Worm (Caenorhabditis elegans) whole organism, L3 larva: Measurements from ENCODE around the gene atf-2.
A peak's percentile ranks its signal among the peaks of the same experiment; 100 is the strongest.

Experiments
- R02D3.7 ChIP-seq: fragments of 150-350 bp; optimal IDR thresholded peaks from 2 replicates; lab custom pipeline; 2014; ENCODE audit warnings: missing biosample characterization, missing genetic modification characterization
- ZK546.5 ChIP-seq: sonication (generic microtip); optimal IDR thresholded peaks from 2 replicates; lab custom pipeline; 2017; ENCODE audit warnings: missing biosample characterization, missing genetic modification characterization
- aly-2 ChIP-seq: fragments of 150-350 bp; optimal IDR thresholded peaks from 2 replicates; lab custom pipeline; 2014; ENCODE audit warnings: missing biosample characterization, missing genetic modification characterization
- ceh-16 ChIP-seq: sonication (generic microtip); optimal IDR thresholded peaks from 2 replicates; lab custom pipeline; 2017; ENCODE audit warnings: missing biosample characterization, missing genetic modification characterization
- ceh-9 ChIP-seq: sonication (generic microtip); optimal IDR thresholded peaks from 2 replicates; lab custom pipeline; 2018; ENCODE audit warnings: missing biosample characterization, missing genetic modification characterization
- daf-12 ChIP-seq: fragments of 150-350 bp; optimal IDR thresholded peaks from 2 replicates; lab custom pipeline; 2014; ENCODE audit warnings: missing biosample characterization, missing genetic modification reagents, missing genetic modification characterization
- elt-1 ChIP-seq: fragments of 150-350 bp; optimal IDR thresholded peaks from 2 replicates; lab custom pipeline; 2014; ENCODE audit warnings: missing biosample characterization, missing genetic modification characterization
- elt-2 ChIP-seq: sonication (generic microtip); optimal IDR thresholded peaks from 2 replicates; lab custom pipeline; 2016; ENCODE audit warnings: missing genetic modification reagents, mild to moderate bottlenecking, missing genetic modification characterization, missing compliant biosample characterization
- elt-3 ChIP-seq, 3 experiments: fragments of 150-350 bp in 1 of 3; sonication (generic microtip) in 2 of 3; optimal IDR thresholded peaks; 2 replicates in 2 of 3; 4 replicates in 1 of 3; lab custom pipeline; 2014 to 2017; ENCODE audit warnings: missing biosample characterization in 3 of 3, missing genetic modification characterization in 3 of 3
- eor-1 ChIP-seq, 2 experiments: fragments of 150-350 bp; optimal IDR thresholded peaks; 2 replicates each; lab custom pipeline; 2014 to 2018; ENCODE audit warnings: missing biosample characterization in 2 of 2, missing genetic modification characterization in 2 of 2
- fkh-10 ChIP-seq: sonication (generic microtip); optimal IDR thresholded peaks from 2 replicates; lab custom pipeline; 2017; ENCODE audit warnings: missing biosample characterization, missing genetic modification reagents, missing genetic modification characterization
- fkh-2 ChIP-seq: fragments of 150-350 bp; optimal IDR thresholded peaks from 2 replicates; lab custom pipeline; 2014; ENCODE audit warnings: missing biosample characterization, missing genetic modification reagents, missing genetic modification characterization
- fos-1 ChIP-seq: fragments of 150-350 bp; optimal IDR thresholded peaks from 2 replicates; lab custom pipeline; 2014; ENCODE audit warnings: missing biosample characterization, missing genetic modification characterization
- jun-1 ChIP-seq: fragments of 150-350 bp; optimal IDR thresholded peaks from 2 replicates; lab custom pipeline; 2014; ENCODE audit warnings: missing biosample characterization, missing genetic modification reagents, missing genetic modification characterization
- lin-15B ChIP-seq: fragments of 150-350 bp; optimal IDR thresholded peaks from 2 replicates; lab custom pipeline; 2014; ENCODE audit warnings: missing biosample characterization, missing genetic modification characterization
- lin-39 ChIP-seq: fragments of 150-350 bp; optimal IDR thresholded peaks from 2 replicates; lab custom pipeline; 2018; ENCODE audit warnings: missing biosample characterization, missing genetic modification reagents, missing genetic modification characterization
- lsy-12 ChIP-seq: sonication (generic microtip); optimal IDR thresholded peaks from 2 replicates; lab custom pipeline; 2016; ENCODE audit warnings: mild to moderate bottlenecking, missing genetic modification characterization, missing compliant biosample characterization
- mdl-1 ChIP-seq: fragments of 150-350 bp; optimal IDR thresholded peaks from 2 replicates; lab custom pipeline; 2014; ENCODE audit warnings: missing biosample characterization, missing genetic modification characterization
- mml-1 ChIP-seq: fragments of 150-350 bp; sonication (generic microtip); optimal IDR thresholded peaks from 3 replicates; lab custom pipeline; 2014; ENCODE audit warnings: missing biosample characterization, missing genetic modification characterization
- nfya-1 ChIP-seq: sonication (generic microtip); optimal IDR thresholded peaks from 2 replicates; lab custom pipeline; 2017; ENCODE audit warnings: missing genetic modification characterization, mild to moderate bottlenecking, missing compliant biosample characterization, antibody characterized with exemption, moderate library complexity; ENCODE audit not compliant: insufficient read depth
- nhr-11 ChIP-seq: fragments of 150-350 bp; optimal IDR thresholded peaks from 2 replicates; lab custom pipeline; 2014; ENCODE audit warnings: missing biosample characterization, missing genetic modification characterization
- nhr-12 ChIP-seq: fragments of 150-350 bp; optimal IDR thresholded peaks from 2 replicates; lab custom pipeline; 2014; ENCODE audit warnings: missing biosample characterization, missing genetic modification characterization
- nhr-23 ChIP-seq: fragments of 150-350 bp; optimal IDR thresholded peaks from 2 replicates; lab custom pipeline; 2014; ENCODE audit warnings: missing biosample characterization, missing genetic modification reagents, missing genetic modification characterization
- nhr-237 ChIP-seq: fragments of 150-350 bp; optimal IDR thresholded peaks from 2 replicates; lab custom pipeline; 2014; ENCODE audit warnings: missing biosample characterization, missing genetic modification characterization
- nhr-25 ChIP-seq: sonication (generic microtip); optimal IDR thresholded peaks from 2 replicates; lab custom pipeline; 2017; ENCODE audit warnings: missing biosample characterization, missing genetic modification characterization
- nhr-28 ChIP-seq: fragments of 150-350 bp; optimal IDR thresholded peaks from 2 replicates; lab custom pipeline; 2014; ENCODE audit warnings: missing biosample characterization, missing genetic modification characterization
- nhr-43 ChIP-seq: sonication (generic microtip); optimal IDR thresholded peaks from 2 replicates; lab custom pipeline; 2016; ENCODE audit warnings: mild to moderate bottlenecking, missing genetic modification characterization, missing compliant biosample characterization; ENCODE audit not compliant: poor library complexity, severe bottlenecking
- nhr-67 ChIP-seq: fragments of 150-350 bp; optimal IDR thresholded peaks from 2 replicates; lab custom pipeline; 2014; ENCODE audit warnings: missing biosample characterization, missing genetic modification characterization
- nhr-77 ChIP-seq: fragments of 150-350 bp; optimal IDR thresholded peaks from 2 replicates; lab custom pipeline; 2014; ENCODE audit warnings: missing biosample characterization, missing genetic modification characterization
- pha-4 ChIP-seq: fragments of 150-350 bp; optimal IDR thresholded peaks from 2 replicates; lab custom pipeline; 2014; ENCODE audit warnings: missing biosample characterization, missing genetic modification reagents, missing genetic modification characterization
- pqm-1 ChIP-seq: fragments of 150-350 bp; optimal IDR thresholded peaks from 2 replicates; lab custom pipeline; 2017; ENCODE audit warnings: missing biosample characterization, missing genetic modification characterization, inconsistent platforms
- skn-1 ChIP-seq: fragments of 150-350 bp; optimal IDR thresholded peaks from 2 replicates; lab custom pipeline; 2014; ENCODE audit warnings: missing biosample characterization, missing genetic modification characterization
- snpc-4 ChIP-seq: fragments of 150-350 bp; optimal IDR thresholded peaks from 2 replicates; lab custom pipeline; 2014; ENCODE audit warnings: missing biosample characterization, missing genetic modification characterization
- unc-39 ChIP-seq: sonication (generic microtip); optimal IDR thresholded peaks from 4 replicates; lab custom pipeline; 2017; ENCODE audit warnings: missing biosample characterization, missing genetic modification characterization
- unc-62 ChIP-seq: fragments of 150-350 bp; sonication (generic microtip); optimal IDR thresholded peaks from 4 replicates; lab custom pipeline; 2014; ENCODE audit warnings: missing biosample characterization, missing genetic modification reagents, missing genetic modification characterization
- ztf-11 ChIP-seq: fragments of 150-350 bp; optimal IDR thresholded peaks from 2 replicates; lab custom pipeline; 2014; ENCODE audit warnings: missing biosample characterization, missing genetic modification characterization
- ztf-4 ChIP-seq: fragments of 150-350 bp; optimal IDR thresholded peaks from 2 replicates; lab custom pipeline; 2014; ENCODE audit warnings: missing biosample characterization, missing genetic modification characterization

The atf-2 gene

ce11 chrII:8738244-8738643 lies 13.5 kb upstream of the atf-2 start:
- TF ChIP-seq R02D3.7 (tag; lab: Kevin White, UChicago): no peak
- TF ChIP-seq elt-2: peak; percentile 7

DNA sequence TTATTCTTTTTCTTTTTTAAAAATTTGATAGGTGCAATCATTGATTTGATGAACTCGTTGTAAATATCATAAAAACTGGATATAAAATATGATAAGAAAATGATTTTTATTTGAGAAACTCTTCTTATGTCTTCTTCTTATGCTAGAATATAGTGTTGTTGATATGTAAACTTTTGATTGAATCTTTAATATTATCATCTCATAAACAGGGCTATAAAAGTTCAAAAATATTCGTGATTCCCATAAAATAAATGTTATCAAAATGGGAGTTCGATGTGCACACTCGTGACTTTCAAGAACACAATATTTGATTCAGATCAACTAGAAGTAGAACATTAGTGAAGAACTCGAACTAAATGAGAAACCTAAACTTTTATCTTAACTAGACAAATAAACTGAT lies 12.8 kb upstream of the atf-2 start:
- no peak for TF ChIP-seq nhr-28 (tag; lab: Kevin White, UChicago)
- TF ChIP-seq daf-12 (tag; lab: Kevin White, UChicago): no peak
- TF ChIP-seq pha-4: peak; percentile 52
- no peak for TF ChIP-seq ceh-16 (tag; lab: Kevin White, UChicago)
- peak; percentile 80 for TF ChIP-seq pqm-1 (tag; lab: Kevin White, UChicago)
- TF ChIP-seq lin-15B (tag; lab: Kevin White, UChicago): no peak
- TF ChIP-seq ceh-9 (tag; lab: Kevin White, UChicago): no peak
- peak; percentile 89 for TF ChIP-seq elt-2
- no peak for TF ChIP-seq nhr-67 (tag; lab: Kevin White, UChicago)
- no peak for TF ChIP-seq ztf-11 (tag; lab: Kevin White, UChicago)
- no peak for TF ChIP-seq nhr-23 (tag; lab: Kevin White, UChicago)
- TF ChIP-seq ztf-4 (tag; lab: Kevin White, UChicago): no peak
- TF ChIP-seq nhr-237: no peak
- TF ChIP-seq nhr-12 (tag; lab: Kevin White, UChicago): no peak
- no peak for TF ChIP-seq unc-39 (tag; lab: Kevin White, UChicago)
- no peak for TF ChIP-seq fkh-2 (tag; lab: Kevin White, UChicago)
- TF ChIP-seq unc-62 (GFP tag; lab: Kevin White, UChicago): no peak
- peak; percentile 47 for TF ChIP-seq jun-1 (tag; lab: Kevin White, UChicago)

ce11 chrII:8740326-8740949 lies 11.3 kb upstream of the atf-2 start:
- TF ChIP-seq nhr-28 (tag; lab: Kevin White, UChicago) (no peak), unc-39 (tag; lab: Kevin White, UChicago) (no peak), nhr-23 (tag; lab: Kevin White, UChicago) (peak; percentile 51), jun-1 (tag; lab: Kevin White, UChicago) (peak; percentile 67), elt-3 (tag; optimal IDR thresholded peaks at IDR 0.05; lab: Kevin White, UChicago) (peak; percentile 42 to 91 (median 87)), mml-1 (tag; lab: Kevin White, UChicago) (no peak), pha-4 (no peak), lsy-12 (tag; lab: Kevin White, UChicago) (no peak), nhr-11 (no peak), lin-15B (tag; lab: Kevin White, UChicago) (no peak), nhr-77 (tag; lab: Kevin White, UChicago) (no peak), snpc-4 (tag; lab: Kevin White, UChicago) (no peak), pqm-1 (tag; lab: Kevin White, UChicago) (peak; percentile 88), fos-1 (tag; lab: Kevin White, UChicago) (peak; percentile 66), lin-39 (no peak), ZK546.5 (tag; lab: Kevin White, UChicago) (no peak), nhr-43 (tag; lab: Kevin White, UChicago) (peak; percentile 65), skn-1 (tag; lab: Kevin White, UChicago) (no peak), ztf-11 (tag; lab: Kevin White, UChicago) (no peak), nfya-1 (tag; lab: Kevin White, UChicago) (peak; percentile 17), elt-1 (tag; lab: Kevin White, UChicago) (no peak), R02D3.7 (tag; lab: Kevin White, UChicago) (peak; percentile 7), fkh-10 (GFP tag; lab: Kevin White, UChicago) (no peak), elt-2 (peak; percentile 95), eor-1 (tag; optimal IDR thresholded peaks at IDR 0.05; lab: Kevin White, UChicago) (no peak), nhr-25 (peak; percentile 6), mdl-1 (peak; percentile 39), nhr-12 (tag; lab: Kevin White, UChicago) (no peak), aly-2 (tag; lab: Kevin White, UChicago) (no peak), unc-62 (GFP tag; lab: Kevin White, UChicago) (no peak)
